Worm (Caenorhabditis elegans) whole organism, young adult: ENCODE data around the gene cyp-29A3.

Experiments
- C17E4.6 ChIP-seq: fragments of 200-800 bp; sonication (Bioruptor generic); IDR thresholded peaks from 2 replicates; pipeline ENCODE4 v1.3.6; 2022; ENCODE audit warnings: missing genetic modification reagents, missing genetic modification characterization, missing compliant biosample characterization
- D2030.7 ChIP-seq: fragments of 200-800 bp; sonication (Bioruptor generic); IDR thresholded peaks from 2 replicates; pipeline ENCODE4 v1.3.6; 2022; ENCODE audit warnings: missing genetic modification reagents, missing genetic modification characterization, missing compliant biosample characterization
- F10E7.11 ChIP-seq: sonication (generic microtip); optimal IDR thresholded peaks from 2 replicates; lab custom pipeline; 2017; ENCODE audit warnings: mild to moderate bottlenecking, missing genetic modification characterization, moderate library complexity, missing compliant biosample characterization
- F23B12.7 ChIP-seq: sonication (generic microtip); optimal IDR thresholded peaks from 2 replicates; lab custom pipeline; 2017; ENCODE audit warnings: missing genetic modification characterization, mild to moderate bottlenecking, missing compliant biosample characterization, antibody characterized with exemption, moderate library complexity; ENCODE audit not compliant: insufficient read depth
- F39B2.1 ChIP-seq: fragments of 200-800 bp; sonication (Bioruptor generic); IDR thresholded peaks from 2 replicates; pipeline ENCODE4 v1.3.6; 2022; ENCODE audit warnings: missing genetic modification reagents, missing genetic modification characterization, missing compliant biosample characterization
- F49E8.2 ChIP-seq: sonication (generic microtip); optimal IDR thresholded peaks from 3 replicates; lab custom pipeline; 2017; ENCODE audit warnings: missing genetic modification characterization, mild to moderate bottlenecking, missing compliant biosample characterization, antibody characterized with exemption, moderate library complexity; ENCODE audit not compliant: insufficient read depth
- F57C9.4 ChIP-seq: sonication (generic microtip); optimal IDR thresholded peaks from 2 replicates; lab custom pipeline; 2017; ENCODE audit warnings: mild to moderate bottlenecking, missing genetic modification characterization, missing compliant biosample characterization
- Y53F4B.3 ChIP-seq: fragments of 200-800 bp; sonication (Bioruptor generic); IDR thresholded peaks from 2 replicates; pipeline ENCODE4 v1.3.6; 2022; ENCODE audit warnings: missing genetic modification reagents, missing genetic modification characterization, missing compliant biosample characterization
- Y79H2A.3 ChIP-seq: fragments of 200-800 bp; sonication (Bioruptor generic); conservative IDR thresholded peaks from 2 replicates; pipeline ENCODE4 v1.3.6; 2022; ENCODE audit warnings: missing genetic modification reagents, missing genetic modification characterization, missing compliant biosample characterization
- Y95B8A.8 ChIP-seq: fragments of 200-800 bp; sonication (Bioruptor generic); IDR thresholded peaks from 2 replicates; pipeline ENCODE4 v1.3.6; 2022; ENCODE audit warnings: missing genetic modification reagents, missing genetic modification characterization, missing compliant biosample characterization
- ZK185.1 ChIP-seq: sonication (generic microtip); optimal IDR thresholded peaks from 2 replicates; lab custom pipeline; 2016; ENCODE audit warnings: mild to moderate bottlenecking, missing genetic modification characterization, missing compliant biosample characterization; ENCODE audit not compliant: poor library complexity, severe bottlenecking
- aptf-2 ChIP-seq: fragments of 200-800 bp; sonication (Bioruptor generic); conservative IDR thresholded peaks from 2 replicates; pipeline ENCODE4 v1.3.6; 2022; ENCODE audit warnings: missing genetic modification reagents, missing genetic modification characterization, missing compliant biosample characterization
- athp-1 ChIP-seq: sonication (generic microtip); optimal IDR thresholded peaks from 2 replicates; lab custom pipeline; 2017; ENCODE audit warnings: mild to moderate bottlenecking, missing genetic modification characterization, missing compliant biosample characterization
- attf-5 ChIP-seq: fragments of 200-800 bp; sonication (Bioruptor generic); optimal IDR thresholded peaks from 2 replicates; lab custom pipeline; 2018; ENCODE audit warnings: mild to moderate bottlenecking, missing genetic modification characterization, missing compliant biosample characterization
- cebp-1 ChIP-seq, 2 experiments: fragments of 200-800 bp in 1 of 2; sonication (Bioruptor generic) in 1 of 2; sonication (generic microtip) in 1 of 2; IDR thresholded peaks in 1 of 2; optimal IDR thresholded peaks in 1 of 2; 2 replicates each; pipeline versions ENCODE4 v1.3.6 to Lab custom; 2017 to 2022; ENCODE audit warnings: missing compliant biosample characterization in 2 of 2, missing genetic modification characterization in 2 of 2, mild to moderate bottlenecking in 1 of 2, missing genetic modification reagents in 1 of 2, moderate library complexity in 1 of 2
- ceh-79 ChIP-seq: sonication (generic microtip); optimal IDR thresholded peaks from 2 replicates; lab custom pipeline; 2017; ENCODE audit warnings: mild to moderate bottlenecking, missing genetic modification characterization, missing compliant biosample characterization
- chd-7 ChIP-seq: sonication (generic microtip); optimal IDR thresholded peaks from 2 replicates; lab custom pipeline; 2016; ENCODE audit warnings: mild to moderate bottlenecking, missing genetic modification characterization, moderate library complexity, missing compliant biosample characterization
- dox-1 ChIP-seq: fragments of 200-800 bp; sonication (Bioruptor generic); IDR thresholded peaks from 2 replicates; pipeline ENCODE4 v1.3.6; 2022; ENCODE audit warnings: missing genetic modification reagents, missing genetic modification characterization, missing compliant biosample characterization
- egl-18 ChIP-seq: fragments of 200-800 bp; sonication (Bioruptor generic); IDR thresholded peaks from 2 replicates; pipeline ENCODE4 v1.3.6; 2022; ENCODE audit warnings: missing genetic modification reagents, missing genetic modification characterization, missing compliant biosample characterization
- him-1 ChIP-seq: sonication (generic microtip); optimal IDR thresholded peaks from 2 replicates; lab custom pipeline; 2016; ENCODE audit warnings: missing genotype, missing genetic modification reagents, missing genetic modification characterization, missing compliant biosample characterization
- hmg-20 ChIP-seq: fragments of 200-800 bp; sonication (Bioruptor generic); IDR thresholded peaks from 2 replicates; pipeline ENCODE4 v1.3.6; 2022; ENCODE audit warnings: missing genetic modification reagents, missing genetic modification characterization, missing compliant biosample characterization
- hrde-1 ChIP-seq: sonication (generic microtip); optimal IDR thresholded peaks from 2 replicates; lab custom pipeline; 2016; ENCODE audit warnings: missing genetic modification characterization, mild to moderate bottlenecking, missing compliant biosample characterization, moderate library complexity, missing genotype, missing genetic modification reagents, borderline replicate concordance
- lin-26 ChIP-seq: fragments of 200-800 bp; sonication (Bioruptor generic); IDR thresholded peaks from 2 replicates; pipeline ENCODE4 v1.3.6; 2022; ENCODE audit warnings: missing genetic modification reagents, missing genetic modification characterization, missing compliant biosample characterization
- lin-35 ChIP-seq, 3 experiments: fragments of 150-350 bp in 2 of 3; sonication (generic microtip) in 1 of 3; optimal IDR thresholded peaks; 2 replicates each; lab custom pipeline; 2014 to 2018; ENCODE audit warnings: missing biosample characterization in 3 of 3, missing genetic modification characterization in 3 of 3, missing genetic modification reagents in 3 of 3
- lir-1 ChIP-seq: fragments of 200-800 bp; sonication (Bioruptor generic); conservative IDR thresholded peaks from 2 replicates; pipeline ENCODE4 v1.3.6; 2022; ENCODE audit warnings: missing genetic modification reagents, missing genetic modification characterization, missing compliant biosample characterization
- madf-3 ChIP-seq: fragments of 200-800 bp; sonication (Bioruptor generic); IDR thresholded peaks from 2 replicates; pipeline ENCODE4 v1.3.6; 2022; ENCODE audit warnings: missing genetic modification reagents, missing genetic modification characterization, missing compliant biosample characterization
- madf-6 ChIP-seq: fragments of 200-800 bp; sonication (Bioruptor generic); IDR thresholded peaks from 2 replicates; pipeline ENCODE4 v1.3.6; 2022; ENCODE audit warnings: missing genetic modification reagents, missing genetic modification characterization, missing compliant biosample characterization
- mcd-1 ChIP-seq: fragments of 200-800 bp; sonication (Bioruptor generic); IDR thresholded peaks from 2 replicates; pipeline ENCODE4 v1.3.6; 2022; ENCODE audit warnings: missing genetic modification reagents, missing genetic modification characterization, missing compliant biosample characterization
- mel-28 ChIP-seq: sonication (generic microtip); optimal IDR thresholded peaks from 2 replicates; lab custom pipeline; 2016; ENCODE audit warnings: borderline replicate concordance, mild to moderate bottlenecking, missing genetic modification characterization, missing compliant biosample characterization
- nfyb-1 ChIP-seq: fragments of 200-800 bp; sonication (Bioruptor generic); IDR thresholded peaks from 2 replicates; pipeline ENCODE4 v1.3.6; 2022; ENCODE audit warnings: missing genetic modification reagents, missing genetic modification characterization, missing compliant biosample characterization
- rec-8 ChIP-seq, 2 experiments: sonication (generic microtip); optimal IDR thresholded peaks; 2 replicates each; lab custom pipeline; 2016; ENCODE audit warnings: mild to moderate bottlenecking in 2 of 2, missing genetic modification characterization in 2 of 2, missing genetic modification reagents in 2 of 2, missing genotype in 2 of 2, missing biosample characterization in 1 of 2, missing compliant biosample characterization in 1 of 2, moderate library complexity in 1 of 2
- repo-1 ChIP-seq: sonication (generic microtip); optimal IDR thresholded peaks from 2 replicates; lab custom pipeline; 2017; ENCODE audit warnings: mild to moderate bottlenecking, missing genetic modification characterization, missing compliant biosample characterization
- rpc-1 ChIP-seq, 2 experiments: fragments of 150-350 bp in 1 of 2; sonication (generic microtip) in 1 of 2; optimal IDR thresholded peaks; 2 replicates each; lab custom pipeline; 2014 to 2018; ENCODE audit warnings: missing biosample characterization in 1 of 2, missing genetic modification characterization in 1 of 2, missing genetic modification reagents in 1 of 2, missing genotype in 1 of 2
- sdz-38 ChIP-seq: sonication (generic microtip); optimal IDR thresholded peaks from 2 replicates; lab custom pipeline; 2016; ENCODE audit warnings: missing genotype, missing genetic modification characterization, missing compliant biosample characterization
- snpc-1.3 ChIP-seq: sonication (generic microtip); optimal IDR thresholded peaks from 2 replicates; lab custom pipeline; 2017; ENCODE audit warnings: missing genetic modification characterization, mild to moderate bottlenecking, missing compliant biosample characterization, antibody characterized with exemption, moderate library complexity, missing genotype, missing genetic modification reagents; ENCODE audit not compliant: insufficient read depth
- snpc-4 ChIP-seq, 5 experiments: fragments of 150-350 bp in 1 of 5; sonication (generic microtip) in 4 of 5; optimal IDR thresholded peaks; 2 replicates each; lab custom pipeline; 2014 to 2018; ENCODE audit warnings: missing genetic modification characterization in 5 of 5, missing biosample characterization in 3 of 5, antibody characterized with exemption in 2 of 5, mild to moderate bottlenecking in 2 of 5, missing compliant biosample characterization in 2 of 5, missing genotype in 2 of 5, moderate library complexity in 2 of 5, missing genetic modification reagents in 1 of 5
- zim-3 ChIP-seq: sonication (generic microtip); optimal IDR thresholded peaks from 2 replicates; lab custom pipeline; 2017; ENCODE audit warnings: mild to moderate bottlenecking, missing genetic modification characterization, moderate library complexity, missing compliant biosample characterization
- ztf-6 ChIP-seq: fragments of 200-800 bp; sonication (Bioruptor generic); IDR thresholded peaks from 2 replicates; pipeline ENCODE4 v1.3.6; 2022; ENCODE audit warnings: missing genetic modification reagents, missing genetic modification characterization, missing compliant biosample characterization

The cyp-29A3 gene

ce11 chrV:58971-59370, at the start of gene cyp-29A3:
cyp-29A3 (plus strand) TSS chrV:59239.
- TF ChIP-seq ceh-79, result no peak
- no peak for TF ChIP-seq lin-26 (GFP tag; lab: Robert Waterston, UW)
- no peak for TF ChIP-seq snpc-1.3 (tag; lab: Kevin White, UChicago)
- TF ChIP-seq egl-18 (GFP tag; lab: Robert Waterston, UW), result no peak
- TF ChIP-seq F57C9.4 (tag; lab: Kevin White, UChicago), result no peak
- no peak for TF ChIP-seq Y53F4B.3 (GFP tag; lab: Robert Waterston, UW)
- TF ChIP-seq ZK185.1 (tag; lab: Kevin White, UChicago), result no peak
- no peak for TF ChIP-seq cebp-1 (GFP tag; IDR thresholded peaks at IDR 0.05; lab: Robert Waterston, UW)
- no peak for TF ChIP-seq cebp-1 (tag; optimal IDR thresholded peaks at IDR 0.05; lab: Kevin White, UChicago)
- no peak for TF ChIP-seq D2030.7 (GFP tag; lab: Robert Waterston, UW)
- no peak for TF ChIP-seq lin-35 (GFP tag; optimal IDR thresholded peaks at IDR 0.05; lab: Kevin White, UChicago)
- TF ChIP-seq Y79H2A.3 (GFP tag; lab: Robert Waterston, UW), result no peak
- TF ChIP-seq attf-5 (GFP tag; lab: Kevin White, UChicago), result no peak
- TF ChIP-seq rec-8 (tag; optimal IDR thresholded peaks at IDR 0.05; lab: Kevin White, UChicago), result no peak
- TF ChIP-seq mcd-1 (GFP tag; lab: Robert Waterston, UW), result no peak
- TF ChIP-seq F10E7.11, result no peak
- TF ChIP-seq aptf-2 (GFP tag; lab: Robert Waterston, UW), result no peak
- TF ChIP-seq snpc-4 (GFP tag; optimal IDR thresholded peaks at IDR 0.05; lab: Kevin White, UChicago), result no peak
- no peak for TF ChIP-seq snpc-4 (tag; optimal IDR thresholded peaks at IDR 0.05; lab: Kevin White, UChicago)
- TF ChIP-seq ztf-6, result no peak
- no peak for TF ChIP-seq C17E4.6 (GFP tag; lab: Robert Waterston, UW)
- TF ChIP-seq madf-6, result no peak

- peak; percentile 34 for TF ChIP-seq zim-3 (tag; lab: Kevin White, UChicago)
- no peak for TF ChIP-seq mel-28 (tag; lab: Kevin White, UChicago)
Measured at ce11 chrV:11158-11557, 47.9 kb upstream of the cyp-29A3 start.

- TF ChIP-seq cebp-1 (GFP tag; IDR thresholded peaks at IDR 0.05; lab: Robert Waterston, UW), result no peak
- no peak for TF ChIP-seq cebp-1 (tag; optimal IDR thresholded peaks at IDR 0.05; lab: Kevin White, UChicago)
- no peak for TF ChIP-seq nfyb-1 (GFP tag; lab: Robert Waterston, UW)
- 0 out of 2 replicates have a peak, but pooled peaks have one; percentile 21 for TF ChIP-seq madf-6
- no peak for TF ChIP-seq him-1 (tag; lab: Kevin White, UChicago)
- no peak for TF ChIP-seq zim-3 (tag; lab: Kevin White, UChicago)
Measured at ce11 chrV:11708-12107, 47.3 kb upstream of the cyp-29A3 start.

- TF ChIP-seq F39B2.1 (no peak), athp-1 (tag; lab: Kevin White, UChicago) (no peak), F23B12.7 (tag; lab: Kevin White, UChicago) (no peak), lir-1 (GFP tag; lab: Robert Waterston, UW) (no peak), chd-7 (no peak), hmg-20 (GFP tag; lab: Robert Waterston, UW) (no peak), nfyb-1 (GFP tag; lab: Robert Waterston, UW) (0 out of 2 replicates have a peak, but pooled peaks have one; percentile 41), repo-1 (tag; lab: Kevin White, UChicago) (no peak), F49E8.2 (tag; lab: Kevin White, UChicago) (no peak), snpc-4 (GFP tag; optimal IDR thresholded peaks at IDR 0.05; lab: Kevin White, UChicago) (no peak), snpc-4 (tag; optimal IDR thresholded peaks at IDR 0.05; lab: Kevin White, UChicago) (no peak), cebp-1 (GFP tag; IDR thresholded peaks at IDR 0.05; lab: Robert Waterston, UW) (no peak), cebp-1 (tag; optimal IDR thresholded peaks at IDR 0.05; lab: Kevin White, UChicago) (peak; percentile 27), hrde-1 (tag; lab: Kevin White, UChicago) (no peak), Y95B8A.8 (GFP tag; lab: Robert Waterston, UW) (no peak), sdz-38 (tag; lab: Kevin White, UChicago) (no peak), rpc-1 (optimal IDR thresholded peaks at IDR 0.05; lab: Kevin White, UChicago) (no peak), rpc-1 (tag; optimal IDR thresholded peaks at IDR 0.05; lab: Kevin White, UChicago) (no peak), madf-3 (GFP tag; lab: Robert Waterston, UW) (no peak), rec-8 (tag; optimal IDR thresholded peaks at IDR 0.05; lab: Kevin White, UChicago) (no peak), dox-1 (GFP tag; lab: Robert Waterston, UW) (0 out of 2 replicates have a peak, but pooled peaks have one; percentile 41)
Measured at ce11 chrV:16067-16845, 42.8 kb upstream of the cyp-29A3 start.
